Fruit fly (Drosophila melanogaster): Measurements from ENCODE around the gene mei-P26.

The mei-P26 gene

dm6 chrX:9132589-9133237 lies 30.3 kb upstream of the mei-P26 start:
- no peak for TF ChIP-seq pan (optimal IDR thresholded peaks at IDR 0.05)
- no peak for TF ChIP-seq EcR (GFP tag; optimal IDR thresholded peaks at IDR 0.05)
- no peak for TF ChIP-seq usp (GFP tag; optimal IDR thresholded peaks at IDR 0.05)
- TF ChIP-seq Dll (optimal IDR thresholded peaks at IDR 0.05), result no peak
- TF ChIP-seq CG8478 (optimal IDR thresholded peaks at IDR 0.05), result no peak
- no peak for TF ChIP-seq psq (optimal IDR thresholded peaks at IDR 0.05)

DNA sequence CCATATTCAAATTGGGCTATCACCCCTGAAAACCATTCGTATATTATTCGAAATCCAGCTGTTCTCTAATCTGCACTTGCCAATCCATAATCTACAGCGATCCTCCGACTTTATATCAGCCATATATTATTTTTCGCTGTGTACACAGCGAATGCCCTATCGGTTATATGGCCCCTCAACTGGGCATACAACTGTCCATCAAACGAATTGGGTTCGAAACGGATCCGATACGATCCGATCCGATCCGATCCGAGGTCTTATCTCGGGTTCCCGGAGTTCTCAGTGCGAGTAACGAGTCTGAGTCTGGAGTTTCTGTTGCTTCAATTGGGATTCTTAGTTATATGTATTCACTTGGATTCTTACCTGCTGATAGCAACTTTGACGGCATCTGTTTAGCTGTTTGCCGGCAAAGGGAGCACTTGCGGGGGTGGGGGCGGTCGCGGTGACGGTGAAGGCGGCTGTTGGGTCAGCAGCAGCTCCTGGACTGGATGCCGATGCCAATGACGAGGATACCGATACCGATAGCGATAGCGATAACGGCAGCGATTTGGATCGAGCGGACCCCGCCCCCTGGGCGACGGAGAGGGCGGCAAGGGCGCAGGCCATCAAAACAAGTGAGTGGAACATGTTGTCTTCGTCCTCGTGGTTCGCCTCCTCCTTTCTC lies 29.3 kb upstream of the mei-P26 start:
- no peak for TF ChIP-seq psq (optimal IDR thresholded peaks at IDR 0.05)
- TF ChIP-seq EcR (GFP tag; optimal IDR thresholded peaks at IDR 0.05), result no peak
- no peak for TF ChIP-seq CG8478 (optimal IDR thresholded peaks at IDR 0.05)
- TF ChIP-seq pan (optimal IDR thresholded peaks at IDR 0.05), result no peak
- no peak for TF ChIP-seq usp (GFP tag; optimal IDR thresholded peaks at IDR 0.05)
- TF ChIP-seq Dll (optimal IDR thresholded peaks at IDR 0.05), result no peak

DNA sequence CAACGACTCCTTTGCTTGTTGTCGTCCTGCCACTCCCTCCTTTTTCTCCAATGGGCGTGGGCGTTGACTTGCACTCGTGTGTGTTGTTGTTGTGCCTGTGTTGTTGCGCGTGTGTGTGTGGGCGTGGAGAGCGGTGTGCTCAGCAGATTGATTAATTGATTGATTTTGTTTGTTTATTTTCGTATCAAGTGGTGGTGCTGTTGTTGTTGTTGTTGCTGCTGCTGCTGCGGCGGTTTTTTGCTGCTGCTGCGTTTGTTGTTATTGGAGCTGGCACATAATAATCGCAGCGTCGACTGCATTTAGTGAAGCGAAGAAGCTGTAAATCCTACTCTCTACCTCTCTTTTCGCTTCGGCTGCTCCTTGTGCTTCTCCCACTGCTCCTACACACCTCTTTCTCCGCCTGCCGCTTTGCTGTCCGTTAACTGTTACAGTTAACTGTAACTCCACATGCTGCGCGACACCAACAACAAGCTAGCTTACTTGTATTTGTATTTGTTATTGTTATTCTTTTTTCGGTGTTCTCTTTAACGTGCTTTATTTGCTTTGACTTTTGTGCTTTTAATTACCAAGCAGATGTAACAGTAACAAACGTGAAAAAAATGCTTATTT lies 28.7 kb upstream of the mei-P26 start:
- no peak for TF ChIP-seq psq (optimal IDR thresholded peaks at IDR 0.05)
- no peak for TF ChIP-seq Dll (optimal IDR thresholded peaks at IDR 0.05)
- no peak for TF ChIP-seq EcR (GFP tag; optimal IDR thresholded peaks at IDR 0.05)
- TF ChIP-seq CG8478 (optimal IDR thresholded peaks at IDR 0.05), result no peak
- no peak for TF ChIP-seq pan (optimal IDR thresholded peaks at IDR 0.05)
- no peak for TF ChIP-seq usp (GFP tag; optimal IDR thresholded peaks at IDR 0.05)

DNA sequence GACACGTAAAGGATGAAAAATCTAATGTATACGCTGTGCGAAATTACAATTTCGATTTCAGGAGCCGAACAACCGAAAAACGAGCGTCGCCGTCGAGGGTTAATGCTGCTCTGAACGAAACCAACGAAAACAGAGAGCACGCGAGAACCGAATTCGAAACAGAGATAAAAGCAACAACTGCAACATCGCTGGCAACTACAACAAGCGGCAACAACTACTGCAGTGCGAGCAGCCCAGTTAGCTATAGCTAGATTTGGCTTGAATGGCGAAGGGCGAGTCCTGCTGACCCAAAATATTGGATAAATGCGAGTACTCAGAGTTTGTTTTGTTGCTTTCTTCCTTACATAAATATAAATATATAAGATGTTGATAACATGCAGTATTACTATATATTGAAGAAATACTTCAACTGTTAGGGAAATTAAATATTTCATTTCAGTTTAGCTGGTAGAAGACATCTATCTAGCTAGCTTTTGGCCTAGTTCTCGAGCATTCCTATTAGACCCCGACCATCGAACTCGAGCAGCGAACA lies 28.1 kb upstream of the mei-P26 start, which contains the start of gene fend:
Gene fend (minus strand): TSS at position 178 of the 532 bp plus-strand sequence.
- TF ChIP-seq psq (optimal IDR thresholded peaks at IDR 0.05) (no peak), Dll (optimal IDR thresholded peaks at IDR 0.05) (no peak), EcR (GFP tag; optimal IDR thresholded peaks at IDR 0.05) (no peak), usp (GFP tag; optimal IDR thresholded peaks at IDR 0.05) (no peak), pan (optimal IDR thresholded peaks at IDR 0.05) (no peak), CG8478 (optimal IDR thresholded peaks at IDR 0.05) (no peak)

- no peak for TF ChIP-seq Dll (optimal IDR thresholded peaks at IDR 0.05)
- no peak for TF ChIP-seq psq (optimal IDR thresholded peaks at IDR 0.05)
- TF ChIP-seq CG8478 (optimal IDR thresholded peaks at IDR 0.05), result no peak
- no peak for TF ChIP-seq EcR (GFP tag; optimal IDR thresholded peaks at IDR 0.05)
- no peak for TF ChIP-seq pan (optimal IDR thresholded peaks at IDR 0.05)
- no peak for TF ChIP-seq usp (GFP tag; optimal IDR thresholded peaks at IDR 0.05)
These were observed 26.1 kb upstream of the mei-P26 start for dm6 chrX:9136776-9137550.

- TF ChIP-seq pan (optimal IDR thresholded peaks at IDR 0.05) (no peak), Dll (optimal IDR thresholded peaks at IDR 0.05) (no peak), usp (GFP tag; optimal IDR thresholded peaks at IDR 0.05) (no peak), psq (optimal IDR thresholded peaks at IDR 0.05) (no peak), CG8478 (optimal IDR thresholded peaks at IDR 0.05) (no peak), EcR (GFP tag; optimal IDR thresholded peaks at IDR 0.05) (no peak)
These were observed 23.9 kb upstream of the mei-P26 start for dm6 chrX:9139138-9139537.

- TF ChIP-seq psq (optimal IDR thresholded peaks at IDR 0.05) (no peak), CG8478 (optimal IDR thresholded peaks at IDR 0.05) (no peak), EcR (GFP tag; optimal IDR thresholded peaks at IDR 0.05) (no peak), Dll (optimal IDR thresholded peaks at IDR 0.05) (no peak), usp (GFP tag; optimal IDR thresholded peaks at IDR 0.05) (no peak), pan (optimal IDR thresholded peaks at IDR 0.05) (no peak)
These were observed 21.8 kb upstream of the mei-P26 start for dm6 chrX:9141219-9141618.

- TF ChIP-seq Dll (optimal IDR thresholded peaks at IDR 0.05) (no peak), usp (GFP tag; optimal IDR thresholded peaks at IDR 0.05) (no peak), CG8478 (optimal IDR thresholded peaks at IDR 0.05) (no peak), psq (optimal IDR thresholded peaks at IDR 0.05) (no peak), EcR (GFP tag; optimal IDR thresholded peaks at IDR 0.05) (no peak), pan (optimal IDR thresholded peaks at IDR 0.05) (no peak)
These were observed 20.7 kb upstream of the mei-P26 start, which contains the start of gene CG7065 for dm6 chrX:9142224-9142802. Gene CG7065, plus strand, starts transcription at chrX:9142493.

dm6 chrX:9148989-9149522 lies 14.0 kb upstream of the mei-P26 start, which contains the start of the genes fh and Bap111:
Gene fh, minus strand, starts transcription at chrX:9149071.
Gene Bap111, plus strand, starts transcription at chrX:9149309.
- no peak for TF ChIP-seq CG8478 (optimal IDR thresholded peaks at IDR 0.05)
- no peak for TF ChIP-seq pan (optimal IDR thresholded peaks at IDR 0.05)
- no peak for TF ChIP-seq EcR (GFP tag; optimal IDR thresholded peaks at IDR 0.05)
- no peak for TF ChIP-seq psq (optimal IDR thresholded peaks at IDR 0.05)
- TF ChIP-seq usp (GFP tag; optimal IDR thresholded peaks at IDR 0.05), result no peak
- no peak for TF ChIP-seq Dll (optimal IDR thresholded peaks at IDR 0.05)

dm6 chrX:9152127-9152598 lies 10.9 kb upstream of the mei-P26 start:
- TF ChIP-seq usp (GFP tag; optimal IDR thresholded peaks at IDR 0.05) (no peak), CG8478 (optimal IDR thresholded peaks at IDR 0.05) (no peak), EcR (GFP tag; optimal IDR thresholded peaks at IDR 0.05) (no peak), Dll (optimal IDR thresholded peaks at IDR 0.05) (no peak), psq (optimal IDR thresholded peaks at IDR 0.05) (no peak), pan (optimal IDR thresholded peaks at IDR 0.05) (no peak)
